Fruit fly (Drosophila melanogaster) whole organism, prepupa: Measurements from ENCODE around the gene CG14932.

Experiments
- CG16779 ChIP-seq: fragments of 200-800 bp; sonication (Bioruptor generic); optimal IDR thresholded peaks from 3 replicates; lab custom pipeline; 2017; ENCODE audit warnings: missing biosample characterization, mild to moderate bottlenecking, missing genetic modification characterization
- CG6792 ChIP-seq: fragments of 200-800 bp; sonication (Bioruptor generic); optimal IDR thresholded peaks from 3 replicates; lab custom pipeline; 2016; ENCODE audit warnings: missing biosample characterization, missing genetic modification characterization
- CG6854 ChIP-seq: fragments of 200-800 bp; sonication (Bioruptor generic); optimal IDR thresholded peaks from 2 replicates; lab custom pipeline; 2017; ENCODE audit warnings: missing biosample characterization, mild to moderate bottlenecking, missing genetic modification characterization
- CG9139 ChIP-seq: fragments of 200-800 bp; sonication (Bioruptor generic); optimal IDR thresholded peaks from 3 replicates; lab custom pipeline; 2017; ENCODE audit warnings: missing biosample characterization, mild to moderate bottlenecking, missing genetic modification characterization
- Ets21C ChIP-seq: fragments of 200-800 bp; sonication (Bioruptor generic); optimal IDR thresholded peaks from 3 replicates; lab custom pipeline; 2016; ENCODE audit warnings: missing biosample characterization, missing genetic modification characterization
- fkh ChIP-seq: fragments of 200-800 bp; sonication (Bioruptor generic); optimal IDR thresholded peaks from 3 replicates; lab custom pipeline; 2017; ENCODE audit warnings: missing biosample characterization, mild to moderate bottlenecking, missing genetic modification characterization, moderate library complexity
- vri ChIP-seq: fragments of 200-800 bp; sonication (Bioruptor generic); optimal IDR thresholded peaks from 3 replicates; lab custom pipeline; 2016; ENCODE audit warnings: missing biosample characterization, mild to moderate bottlenecking, missing genetic modification characterization

DNA sequence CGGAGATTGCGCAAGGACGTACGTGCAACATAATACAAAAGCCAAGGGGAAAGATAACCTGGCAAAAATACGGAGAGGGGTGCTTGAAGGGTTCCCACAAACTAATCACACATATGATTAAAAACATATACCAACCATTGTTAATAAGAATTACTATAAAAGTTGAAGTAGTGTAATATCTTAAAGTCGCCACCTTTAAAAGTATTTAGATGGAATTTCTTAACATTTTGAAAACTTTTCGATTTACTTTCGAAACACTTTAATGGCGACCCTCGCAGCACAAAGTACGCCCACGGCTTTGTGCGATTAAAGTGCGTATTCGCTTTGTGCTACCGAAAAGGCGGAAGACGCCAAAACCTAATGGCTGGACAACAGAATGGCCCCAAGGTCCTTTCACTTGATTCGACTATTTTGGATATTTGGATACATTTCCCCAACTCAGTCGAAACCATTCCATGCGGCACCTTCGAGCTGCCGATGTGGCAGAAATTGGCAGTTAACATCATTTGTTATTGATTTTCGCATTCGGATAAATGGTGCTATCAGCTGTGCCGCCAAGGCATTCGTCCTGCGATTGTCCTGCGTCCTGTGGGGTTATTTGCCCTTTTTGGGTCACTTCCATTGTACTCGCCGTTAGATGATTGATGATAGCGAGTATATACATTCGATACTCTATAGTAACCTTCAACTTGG, 33.9 kb downstream of the CG14932 start:
- TF ChIP-seq Ets21C (GFP tag; lab: Kevin White, UChicago), result no peak
- no peak for TF ChIP-seq CG16779 (tag; lab: Kevin White, UChicago)
- TF ChIP-seq CG6854 (GFP tag; lab: Kevin White, UChicago), result no peak
- TF ChIP-seq CG9139 (GFP tag; lab: Kevin White, UChicago), result no peak
- TF ChIP-seq CG6792 (GFP tag; lab: Kevin White, UChicago), result no peak
- no peak for TF ChIP-seq fkh (GFP tag; lab: Kevin White, UChicago)
- TF ChIP-seq vri, result no peak
